Fruit fly (Drosophila melanogaster) whole organism, embryonic: ENCODE results near the gene ver.
A peak's percentile ranks its signal among the peaks of the same experiment; 100 is the strongest.

Source experiments
- ATbp ChIP-seq: fragments of 200-800 bp; sonication (Bioruptor generic); optimal IDR thresholded peaks from 2 replicates; lab custom pipeline; 2017; ENCODE audit warnings: missing biosample characterization, mild to moderate bottlenecking, missing genetic modification characterization, missing genetic modification reagents
- Bdp1 ChIP-seq: fragments of 200-800 bp; sonication (Bioruptor generic); optimal IDR thresholded peaks from 3 replicates; lab custom pipeline; 2016; ENCODE audit warnings: missing biosample characterization, missing genetic modification characterization
- CG10543 ChIP-seq: fragments of 200-800 bp; sonication (Bioruptor generic); optimal IDR thresholded peaks from 3 replicates; lab custom pipeline; 2017; ENCODE audit warnings: missing biosample characterization, mild to moderate bottlenecking, missing genetic modification characterization, moderate library complexity
- CG10959 ChIP-seq: fragments of 200-800 bp; sonication (Bioruptor generic); IDR thresholded peaks from 2 replicates; pipeline ENCODE4 v1.3.6; 2022; ENCODE audit warnings: missing biosample characterization, missing genetic modification characterization
- CG11560 ChIP-seq: fragments of 200-800 bp; sonication (Bioruptor generic); IDR thresholded peaks from 3 replicates; pipeline ENCODE4 v1.3.6; 2022; ENCODE audit warnings: missing biosample characterization, missing genetic modification characterization
- CG12155 ChIP-seq: fragments of 200-800 bp; sonication (Bioruptor generic); optimal IDR thresholded peaks from 3 replicates; lab custom pipeline; 2016; ENCODE audit warnings: missing biosample characterization, missing genetic modification characterization
- CG12744 ChIP-seq: fragments of 200-800 bp; sonication (Bioruptor generic); optimal IDR thresholded peaks from 2 replicates; lab custom pipeline; 2016; ENCODE audit warnings: missing biosample characterization, missing genetic modification characterization
- CG13296 ChIP-seq: fragments of 200-800 bp; sonication (Bioruptor generic); optimal IDR thresholded peaks from 3 replicates; lab custom pipeline; 2018; ENCODE audit warnings: missing biosample characterization, mild to moderate bottlenecking, missing genetic modification characterization
- CG14710 ChIP-seq: fragments of 200-800 bp; sonication (Bioruptor generic); optimal IDR thresholded peaks from 3 replicates; lab custom pipeline; 2019; ENCODE audit warnings: missing biosample characterization, mild to moderate bottlenecking, missing genetic modification characterization, moderate library complexity
- CG15269 ChIP-seq: fragments of 200-800 bp; sonication (Bioruptor generic); optimal IDR thresholded peaks from 2 replicates; lab custom pipeline; 2018; ENCODE audit warnings: missing biosample characterization, mild to moderate bottlenecking, missing genetic modification characterization, moderate library complexity
- CG17359 ChIP-seq: fragments of 200-800 bp; sonication (Bioruptor generic); optimal IDR thresholded peaks from 3 replicates; lab custom pipeline; 2018; ENCODE audit warnings: missing biosample characterization, mild to moderate bottlenecking, missing genetic modification characterization, moderate library complexity
- CG17361 ChIP-seq: fragments of 200-800 bp; sonication (Bioruptor generic); IDR thresholded peaks from 3 replicates; pipeline ENCODE4 v1.3.6; 2022; ENCODE audit warnings: missing biosample characterization, missing genetic modification characterization
- CG18262 ChIP-seq: fragments of 200-800 bp; optimal IDR thresholded peaks from 3 replicates; lab custom pipeline; 2019; ENCODE audit warnings: missing biosample characterization, mild to moderate bottlenecking, missing genetic modification characterization, moderate library complexity
- CG2889 ChIP-seq: fragments of 200-800 bp; sonication (Bioruptor generic); IDR thresholded peaks from 3 replicates; pipeline ENCODE4 v1.3.6; 2022; ENCODE audit warnings: missing biosample characterization, missing genetic modification characterization
- CG30403 ChIP-seq: fragments of 200-800 bp; sonication (Bioruptor generic); optimal IDR thresholded peaks from 3 replicates; lab custom pipeline; 2016; ENCODE audit warnings: missing biosample characterization, missing genetic modification characterization
- CG3281 ChIP-seq: fragments of 200-800 bp; sonication (Bioruptor generic); optimal IDR thresholded peaks from 3 replicates; lab custom pipeline; 2017; ENCODE audit warnings: missing biosample characterization, mild to moderate bottlenecking, missing genetic modification characterization
- CG3726 ChIP-seq: fragments of 200-800 bp; sonication (Bioruptor generic); IDR thresholded peaks from 3 replicates; pipeline ENCODE4, ENCODE4 v1.3.6; 2022; ENCODE audit warnings: missing biosample characterization, missing genetic modification characterization
- CG4360 ChIP-seq: fragments of 200-800 bp; sonication (Bioruptor generic); IDR thresholded peaks from 2 replicates; pipeline ENCODE4 v1.3.6; 2022; ENCODE audit warnings: missing biosample characterization, missing genetic modification characterization
- CG4730 ChIP-seq: fragments of 200-800 bp; sonication (Bioruptor generic); IDR thresholded peaks from 2 replicates; pipeline ENCODE4 v1.3.6; 2022; ENCODE audit warnings: missing biosample characterization, missing genetic modification characterization
- CG7928 ChIP-seq: fragments of 200-800 bp; sonication (Bioruptor generic); optimal IDR thresholded peaks from 2 replicates; lab custom pipeline; 2017; ENCODE audit warnings: missing biosample characterization, mild to moderate bottlenecking, missing genetic modification characterization
- CG8359 ChIP-seq: fragments of 200-800 bp; sonication (Bioruptor generic); optimal IDR thresholded peaks from 2 replicates; lab custom pipeline; 2017; ENCODE audit warnings: missing biosample characterization, mild to moderate bottlenecking, missing genetic modification characterization, borderline replicate concordance
- CG9215 ChIP-seq: fragments of 200-800 bp; sonication (Bioruptor generic); IDR thresholded peaks from 2 replicates; pipeline ENCODE4 v1.3.6; 2022; ENCODE audit warnings: missing biosample characterization, missing genetic modification characterization
- CG9437 ChIP-seq: fragments of 200-800 bp; sonication (Bioruptor generic); optimal IDR thresholded peaks from 2 replicates; lab custom pipeline; 2018; ENCODE audit warnings: missing biosample characterization, mild to moderate bottlenecking, missing genetic modification characterization
- CkIIα-i1 ChIP-seq: fragments of 200-800 bp; sonication (Bioruptor generic); IDR thresholded peaks from 2 replicates; pipeline ENCODE4 v1.3.6; 2022; ENCODE audit warnings: missing biosample characterization, missing genetic modification characterization
- Deaf1 ChIP-seq: fragments of 200-800 bp; optimal IDR thresholded peaks from 3 replicates; lab custom pipeline; 2019; ENCODE audit warnings: missing biosample characterization, mild to moderate bottlenecking, missing genetic modification characterization, moderate library complexity
- Doc2 ChIP-seq: fragments of 200-800 bp; sonication (Bioruptor generic); IDR thresholded peaks from 2 replicates; pipeline ENCODE4 v1.3.6; 2022; ENCODE audit warnings: missing biosample characterization, missing genetic modification characterization
- Dp ChIP-seq: fragments of 200-800 bp; sonication (Bioruptor generic); optimal IDR thresholded peaks from 2 replicates; lab custom pipeline; 2018; ENCODE audit warnings: missing biosample characterization, mild to moderate bottlenecking, missing genetic modification characterization, moderate library complexity
- Eip74EF ChIP-seq, 2 experiments: fragments of 200-800 bp in 1 of 2; fragments of >200 bp in 1 of 2; sonication (Bioruptor generic) in 1 of 2; optimal IDR thresholded peaks; 2 replicates each; lab custom pipeline; 2017 to 2019; ENCODE audit warnings: missing biosample characterization in 2 of 2, missing genetic modification characterization in 2 of 2, mild to moderate bottlenecking in 1 of 2, moderate library complexity in 1 of 2
- Elba2 ChIP-seq: fragments of 200-800 bp; sonication (Bioruptor generic); optimal IDR thresholded peaks from 3 replicates; lab custom pipeline; 2016; ENCODE audit warnings: missing biosample characterization, missing genetic modification characterization
- H15 ChIP-seq: fragments of 200-800 bp; sonication (Bioruptor generic); IDR thresholded peaks from 3 replicates; pipeline ENCODE4 v1.3.6; 2022; ENCODE audit warnings: missing biosample characterization, missing genetic modification characterization
- HmgZ ChIP-seq: fragments of 200-800 bp; sonication (Bioruptor generic); optimal IDR thresholded peaks from 2 replicates; lab custom pipeline; 2018; ENCODE audit warnings: missing biosample characterization, mild to moderate bottlenecking, missing genetic modification characterization
- Meics ChIP-seq: fragments of 200-800 bp; sonication (Bioruptor generic); optimal IDR thresholded peaks from 2 replicates; lab custom pipeline; 2017; ENCODE audit warnings: missing biosample characterization, mild to moderate bottlenecking, missing genetic modification characterization
- Mrtf ChIP-seq: fragments of 200-800 bp; sonication (Bioruptor generic); IDR thresholded peaks from 3 replicates; pipeline ENCODE4 v1.3.6; 2022; ENCODE audit warnings: missing biosample characterization, missing genetic modification characterization
- NK7.1 ChIP-seq: fragments of 200-800 bp; sonication (Bioruptor generic); optimal IDR thresholded peaks from 3 replicates; lab custom pipeline; 2016; ENCODE audit warnings: missing biosample characterization, missing genetic modification characterization
- Ptx1 ChIP-seq: fragments of 200-800 bp; sonication (Bioruptor generic); IDR thresholded peaks from 2 replicates; pipeline ENCODE4 v1.3.6; 2022; ENCODE audit warnings: missing biosample characterization, missing genetic modification characterization
- Sox102F ChIP-seq: fragments of 200-800 bp; sonication (Bioruptor generic); optimal IDR thresholded peaks from 2 replicates; lab custom pipeline; 2018; ENCODE audit warnings: missing biosample characterization, mild to moderate bottlenecking, missing genetic modification characterization, moderate library complexity
- Xrp1 ChIP-seq: fragments of 200-800 bp; sonication (Bioruptor generic); IDR thresholded peaks from 2 replicates; pipeline ENCODE4 v1.3.6; 2022; ENCODE audit warnings: missing biosample characterization, missing genetic modification characterization
- bsh ChIP-seq, 2 experiments: fragments of 200-800 bp; sonication (Bioruptor generic); optimal IDR thresholded peaks; 2 replicates each; lab custom pipeline; 2017 to 2018; ENCODE audit warnings: mild to moderate bottlenecking in 2 of 2, missing biosample characterization in 2 of 2, missing genetic modification characterization in 2 of 2, moderate library complexity in 1 of 2
- ci ChIP-seq: fragments of 200-800 bp; sonication (Bioruptor generic); IDR thresholded peaks from 3 replicates; pipeline ENCODE4 v1.3.6; 2022; ENCODE audit warnings: missing biosample characterization, missing genetic modification characterization
- dmrt11E ChIP-seq: fragments of 200-800 bp; sonication (Bioruptor generic); optimal IDR thresholded peaks from 3 replicates; lab custom pipeline; 2018; ENCODE audit warnings: missing biosample characterization, mild to moderate bottlenecking, missing genetic modification characterization, moderate library complexity
- dpn ChIP-seq, 2 experiments: fragments of 200-800 bp; sonication (Bioruptor generic); optimal IDR thresholded peaks; 3 replicates each; lab custom pipeline; 2016; ENCODE audit warnings: missing biosample characterization in 2 of 2, missing genetic modification characterization in 2 of 2
- esg ChIP-seq: fragments of 200-800 bp; sonication (Bioruptor generic); conservative IDR thresholded peaks from 2 replicates; pipeline ENCODE4 v1.3.6; 2022; ENCODE audit warnings: missing biosample characterization, missing genetic modification characterization
- nmo ChIP-seq: fragments of 200-800 bp; sonication (Bioruptor generic); optimal IDR thresholded peaks from 2 replicates; lab custom pipeline; 2018; ENCODE audit warnings: missing biosample characterization, mild to moderate bottlenecking, missing genetic modification characterization, moderate library complexity
- rib ChIP-seq: fragments of 200-800 bp; sonication (Bioruptor generic); IDR thresholded peaks from 2 replicates; pipeline ENCODE4 v1.3.6; 2022; ENCODE audit warnings: missing biosample characterization, missing genetic modification characterization
- scrt ChIP-seq: fragments of 200-800 bp; sonication (Bioruptor generic); optimal IDR thresholded peaks from 2 replicates; lab custom pipeline; 2018; ENCODE audit warnings: missing biosample characterization, mild to moderate bottlenecking, missing genetic modification characterization, moderate library complexity
- tgo ChIP-seq: fragments of 200-800 bp; sonication (Bioruptor generic); IDR thresholded peaks from 3 replicates; pipeline ENCODE4 v1.3.6; 2022; ENCODE audit warnings: missing biosample characterization, missing genetic modification characterization
- unpg ChIP-seq: fragments of 200-800 bp; sonication (Bioruptor generic); optimal IDR thresholded peaks from 3 replicates; lab custom pipeline; 2018; ENCODE audit warnings: missing biosample characterization, mild to moderate bottlenecking, missing genetic modification characterization, moderate library complexity
- wek ChIP-seq: fragments of 200-800 bp; sonication (Bioruptor generic); optimal IDR thresholded peaks from 3 replicates; lab custom pipeline; 2018; ENCODE audit warnings: missing biosample characterization, mild to moderate bottlenecking, missing genetic modification characterization, moderate library complexity
- wor ChIP-seq: fragments of 200-800 bp; sonication (Bioruptor generic); IDR thresholded peaks from 2 replicates; pipeline ENCODE4 v1.3.6; 2022; ENCODE audit warnings: missing biosample characterization, missing genetic modification characterization
- zen2 ChIP-seq: fragments of 200-800 bp; sonication (Bioruptor generic); IDR thresholded peaks from 3 replicates; pipeline ENCODE4 v1.3.6; 2022; ENCODE audit warnings: missing biosample characterization, missing genetic modification characterization; ENCODE audit not compliant: partially characterized antibody

ver gene

DNA sequence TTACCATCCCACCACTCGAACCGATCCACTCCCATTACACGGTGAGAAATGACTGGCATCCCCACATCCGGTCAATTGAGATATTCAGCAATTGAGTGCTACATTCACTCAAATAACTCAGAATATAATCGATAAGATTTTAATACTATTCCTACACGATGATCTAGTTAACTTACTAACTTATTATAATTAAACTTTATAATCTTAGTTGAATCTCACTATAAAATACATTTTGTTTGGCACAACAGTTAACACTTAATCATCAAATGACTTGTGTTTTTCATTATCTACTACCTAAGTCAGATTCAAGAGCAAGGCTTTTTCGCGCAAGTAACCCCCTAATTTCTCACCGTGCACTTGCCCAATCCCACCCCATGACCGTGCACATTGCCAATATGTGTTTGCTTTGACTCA is 28.5 kb upstream of the ver start (continued):
- no peak for TF ChIP-seq wor (GFP tag; lab: Robert Waterston, UW)
- peak; percentile 53 for TF ChIP-seq nmo (GFP tag; lab: Kevin White, UChicago)
- TF ChIP-seq CG17361 (GFP tag; lab: Robert Waterston, UW): peak; percentile 71
- no peak for TF ChIP-seq H15 (GFP tag; lab: Robert Waterston, UW)
- TF ChIP-seq Dp: no peak
- TF ChIP-seq scrt (GFP tag; lab: Kevin White, UChicago): no peak
- TF ChIP-seq dmrt11E (tag; lab: Kevin White, UChicago): peak; percentile 16
- no peak for TF ChIP-seq Bdp1 (GFP tag; lab: Kevin White, UChicago)
- 0 out of 2 replicates have a peak, but pooled peaks have one; percentile 27 for TF ChIP-seq Ptx1 (GFP tag; lab: Robert Waterston, UW)
- TF ChIP-seq CG10959 (GFP tag; lab: Robert Waterston, UW): no peak
- no peak for TF ChIP-seq Doc2 (GFP tag; lab: Robert Waterston, UW)
- 0 out of 2 replicates have a peak, but pooled peaks have one; percentile 26 for TF ChIP-seq Xrp1 (GFP tag; lab: Robert Waterston, UW)
- TF ChIP-seq rib (GFP tag; lab: Robert Waterston, UW): no peak
- no peak for TF ChIP-seq wek (GFP tag; lab: Kevin White, UChicago)
- peak; percentile 51 for TF ChIP-seq CG13296 (GFP tag; lab: Kevin White, UChicago)
- TF ChIP-seq CG9215 (GFP tag; lab: Robert Waterston, UW): 0 out of 2 replicates have a peak, but pooled peaks have one; percentile 15
- TF ChIP-seq CG30403 (GFP tag; lab: Kevin White, UChicago): peak; percentile 63
- TF ChIP-seq CG14710 (tag; lab: Kevin White, UChicago): peak; percentile 24
- no peak for TF ChIP-seq CG3726 (GFP tag; lab: Robert Waterston, UW)
- no peak for TF ChIP-seq CkIIα-i1 (GFP tag; lab: Robert Waterston, UW)
- TF ChIP-seq Meics (GFP tag; lab: Kevin White, UChicago): peak; percentile 53
- peak; percentile 29 for TF ChIP-seq HmgZ (tag; lab: Kevin White, UChicago)
- TF ChIP-seq Mrtf (GFP tag; lab: Robert Waterston, UW): 0 out of 3 replicates have a peak, but pooled peaks have one; percentile 29
- TF ChIP-seq CG17359 (tag; lab: Kevin White, UChicago): peak; percentile 42
- TF ChIP-seq esg (GFP tag; lab: Robert Waterston, UW): 0 out of 2 replicates have a peak, but pooled peaks have one; percentile 19
- peak; percentile 32 for TF ChIP-seq unpg
- TF ChIP-seq dpn (GFP tag; optimal IDR thresholded peaks at IDR 0.05; lab: Kevin White, UChicago): peak in 1 of 2 experiments; percentile 3
- TF ChIP-seq Sox102F (GFP tag; lab: Kevin White, UChicago): peak; percentile 47
- peak; percentile 39 for TF ChIP-seq CG9437 (GFP tag; lab: Kevin White, UChicago)
- TF ChIP-seq tgo (GFP tag; lab: Robert Waterston, UW): peak; percentile 21; the same call in 1 of the 3 replicates
- TF ChIP-seq CG4360 (GFP tag; lab: Robert Waterston, UW): no peak
- no peak for TF ChIP-seq CG12744 (GFP tag; lab: Kevin White, UChicago)
- peak; percentile 49 for TF ChIP-seq CG15269
- TF ChIP-seq ci (GFP tag; lab: Robert Waterston, UW): no peak
- TF ChIP-seq CG7928 (GFP tag; lab: Kevin White, UChicago): no peak
- no peak for TF ChIP-seq Elba2 (GFP tag; lab: Kevin White, UChicago)
- TF ChIP-seq CG18262: peak; percentile 68
- peak; percentile 24 for TF ChIP-seq ATbp
- TF ChIP-seq CG12155 (GFP tag; lab: Kevin White, UChicago): no peak
- TF ChIP-seq Deaf1 (tag; lab: Kevin White, UChicago): no peak
- TF ChIP-seq CG4730 (GFP tag; lab: Robert Waterston, UW): no peak
- TF ChIP-seq CG8359 (GFP tag; lab: Kevin White, UChicago): no peak
- no peak for TF ChIP-seq CG2889 (GFP tag; lab: Robert Waterston, UW)
- no peak for TF ChIP-seq zen2
- TF ChIP-seq CG11560 (tag; lab: Robert Waterston, UW): 0 out of 3 replicates have a peak, but pooled peaks have one; percentile 30
- TF ChIP-seq CG3281: peak; percentile 47
- no peak for TF ChIP-seq NK7.1
- peak; percentile 27 to 83 for TF ChIP-seq bsh (GFP tag; optimal IDR thresholded peaks at IDR 0.05; lab: Kevin White, UChicago)
- TF ChIP-seq Eip74EF (GFP tag; optimal IDR thresholded peaks at IDR 0.05; lab: Kevin White, UChicago): peak in 1 of 2 experiments; percentile 5
- peak; percentile 7 for TF ChIP-seq CG10543 (GFP tag; lab: Kevin White, UChicago)
